Worm (Caenorhabditis elegans) whole organism, midembryonic: Measurements from ENCODE around the gene C16D9.4.

Experiments used
- T22C8.4 ChIP-seq: fragments of 200-800 bp; sonication (Bioruptor generic); IDR thresholded peaks from 2 replicates; pipeline ENCODE4 v1.3.6; 2022; ENCODE audit warnings: missing genetic modification characterization, missing compliant biosample characterization
- cog-1 ChIP-seq: sonication (generic microtip); optimal IDR thresholded peaks from 2 replicates; lab custom pipeline; 2016; ENCODE audit warnings: missing genetic modification characterization, missing compliant biosample characterization
- flt-1 ChIP-seq: fragments of 200-800 bp; sonication (Bioruptor generic); IDR thresholded peaks from 2 replicates; pipeline ENCODE4 v1.3.6; 2022; ENCODE audit warnings: missing genetic modification characterization, missing compliant biosample characterization
- klf-2 ChIP-seq: fragments of 200-800 bp; sonication (Bioruptor generic); conservative IDR thresholded peaks from 2 replicates; pipeline ENCODE4 v1.3.6; 2022; ENCODE audit warnings: missing genetic modification reagents, missing genetic modification characterization, missing compliant biosample characterization
- med-1 ChIP-seq: sonication (generic microtip); optimal IDR thresholded peaks from 2 replicates; lab custom pipeline; 2017; ENCODE audit warnings: missing genetic modification characterization, mild to moderate bottlenecking, missing compliant biosample characterization, antibody characterized with exemption, missing genetic modification reagents; ENCODE audit not compliant: insufficient read depth
- ref-1 ChIP-seq: fragments of 200-800 bp; sonication (Bioruptor generic); conservative IDR thresholded peaks from 2 replicates; pipeline ENCODE4 v1.3.6; 2022; ENCODE audit warnings: missing genetic modification reagents, missing genetic modification characterization, missing compliant biosample characterization
- tab-1 ChIP-seq: fragments of 200-800 bp; sonication (Bioruptor generic); IDR thresholded peaks from 2 replicates; pipeline ENCODE4 v1.3.6; 2022; ENCODE audit warnings: missing genetic modification characterization, missing compliant biosample characterization
- ztf-23 ChIP-seq: fragments of 200-800 bp; sonication (Bioruptor generic); IDR thresholded peaks from 2 replicates; pipeline ENCODE4 v1.3.6; 2022; ENCODE audit warnings: missing genetic modification reagents, missing genetic modification characterization, missing compliant biosample characterization
- ztf-29 ChIP-seq: fragments of 200-800 bp; sonication (Bioruptor generic); IDR thresholded peaks from 2 replicates; pipeline ENCODE4 v1.3.6; 2022; ENCODE audit warnings: missing genetic modification reagents, missing genetic modification characterization, missing compliant biosample characterization

Gene C16D9.4

ce11 chrV:8217661-8218265, 24.9 kb downstream of the C16D9.4 start, which contains the start of gene K07C11.8:
Gene K07C11.8 (minus strand): TSS chrV:8217884.
- TF ChIP-seq klf-2 = no peak
- no peak for TF ChIP-seq flt-1 (GFP tag; lab: Robert Waterston, UW)
- no peak for TF ChIP-seq ztf-29 (GFP tag; lab: Robert Waterston, UW)
- TF ChIP-seq ref-1 (GFP tag; lab: Robert Waterston, UW) = no peak
- TF ChIP-seq tab-1 = no peak

- no peak for TF ChIP-seq ref-1 (GFP tag; lab: Robert Waterston, UW)
- no peak for TF ChIP-seq T22C8.4 (GFP tag; lab: Robert Waterston, UW)
- TF ChIP-seq ztf-23 (GFP tag; lab: Robert Waterston, UW) = no peak
- TF ChIP-seq klf-2 = no peak
Measured at ce11 chrV:8217118-8217517, 25.6 kb downstream of the C16D9.4 start.

- TF ChIP-seq cog-1 (tag; lab: Kevin White, UChicago) (no peak), ztf-29 (GFP tag; lab: Robert Waterston, UW) (no peak), ztf-23 (GFP tag; lab: Robert Waterston, UW) (no peak), med-1 (no peak), T22C8.4 (GFP tag; lab: Robert Waterston, UW) (no peak), tab-1 (no peak), flt-1 (GFP tag; lab: Robert Waterston, UW) (no peak)
Measured at ce11 chrV:8215158-8215557, 27.5 kb downstream of the C16D9.4 start.

ce11 chrV:8213868-8214267, 28.8 kb downstream of the C16D9.4 start, which contains the start of gene K07C11.7:
Gene K07C11.7 (minus strand): TSS chrV:8213968.
- TF ChIP-seq flt-1 (GFP tag; lab: Robert Waterston, UW) = no peak
- no peak for TF ChIP-seq ztf-29 (GFP tag; lab: Robert Waterston, UW)
- TF ChIP-seq T22C8.4 (GFP tag; lab: Robert Waterston, UW) = no peak
- no peak for TF ChIP-seq ref-1 (GFP tag; lab: Robert Waterston, UW)
- no peak for TF ChIP-seq tab-1
- no peak for TF ChIP-seq med-1
- TF ChIP-seq ztf-23 (GFP tag; lab: Robert Waterston, UW) = no peak
- no peak for TF ChIP-seq klf-2
- TF ChIP-seq cog-1 (tag; lab: Kevin White, UChicago) = no peak

- no peak for TF ChIP-seq ztf-23 (GFP tag; lab: Robert Waterston, UW)
- no peak for TF ChIP-seq klf-2
- TF ChIP-seq T22C8.4 (GFP tag; lab: Robert Waterston, UW) = no peak
- TF ChIP-seq flt-1 (GFP tag; lab: Robert Waterston, UW) = no peak
- no peak for TF ChIP-seq ztf-29 (GFP tag; lab: Robert Waterston, UW)
- no peak for TF ChIP-seq med-1
- no peak for TF ChIP-seq cog-1 (tag; lab: Kevin White, UChicago)
Measured at ce11 chrV:8212816-8213215, 29.9 kb downstream of the C16D9.4 start.

ce11 chrV:8211993-8212392, 30.7 kb downstream of the C16D9.4 start:
- TF ChIP-seq klf-2 (no peak), ref-1 (GFP tag; lab: Robert Waterston, UW) (no peak), ztf-29 (GFP tag; lab: Robert Waterston, UW) (no peak), tab-1 (no peak), cog-1 (tag; lab: Kevin White, UChicago) (no peak), med-1 (no peak), T22C8.4 (GFP tag; lab: Robert Waterston, UW) (no peak), flt-1 (GFP tag; lab: Robert Waterston, UW) (no peak), ztf-23 (GFP tag; lab: Robert Waterston, UW) (no peak)

- TF ChIP-seq tab-1 = no peak
- no peak for TF ChIP-seq T22C8.4 (GFP tag; lab: Robert Waterston, UW)
Measured at ce11 chrV:8210527-8210926, 32.2 kb downstream of the C16D9.4 start.

ce11 chrV:8206931-8207330, 35.8 kb downstream of the C16D9.4 start, which contains the start of gene timp-1:
Gene timp-1 (plus strand): TSS chrV:8207235.
- TF ChIP-seq flt-1 (GFP tag; lab: Robert Waterston, UW) (no peak), T22C8.4 (GFP tag; lab: Robert Waterston, UW) (no peak), ztf-29 (GFP tag; lab: Robert Waterston, UW) (no peak), klf-2 (no peak), ref-1 (GFP tag; lab: Robert Waterston, UW) (no peak), ztf-23 (GFP tag; lab: Robert Waterston, UW) (no peak), tab-1 (no peak), cog-1 (tag; lab: Kevin White, UChicago) (no peak), med-1 (no peak)

ce11 chrV:8203085-8203643, 39.5 kb downstream of the C16D9.4 start, which contains the start of gene cest-17:
Gene cest-17 (plus strand): TSS chrV:8203332.
- TF ChIP-seq flt-1 (GFP tag; lab: Robert Waterston, UW) = no peak
- no peak for TF ChIP-seq tab-1
- no peak for TF ChIP-seq T22C8.4 (GFP tag; lab: Robert Waterston, UW)
- TF ChIP-seq ref-1 (GFP tag; lab: Robert Waterston, UW) = no peak
- TF ChIP-seq med-1 = no peak
- TF ChIP-seq ztf-29 (GFP tag; lab: Robert Waterston, UW) = no peak
- no peak for TF ChIP-seq cog-1 (tag; lab: Kevin White, UChicago)

- no peak for TF ChIP-seq ztf-29 (GFP tag; lab: Robert Waterston, UW)
- TF ChIP-seq med-1 = no peak
- TF ChIP-seq ref-1 (GFP tag; lab: Robert Waterston, UW) = no peak
- TF ChIP-seq flt-1 (GFP tag; lab: Robert Waterston, UW) = no peak
- no peak for TF ChIP-seq ztf-23 (GFP tag; lab: Robert Waterston, UW)
- TF ChIP-seq tab-1 = no peak
- no peak for TF ChIP-seq T22C8.4 (GFP tag; lab: Robert Waterston, UW)
- TF ChIP-seq cog-1 (tag; lab: Kevin White, UChicago) = no peak
Measured at ce11 chrV:8201229-8201858, 41.4 kb downstream of the C16D9.4 start, which contains the start of gene cri-2. Gene cri-2 (plus strand): TSS chrV:8201808.
